Worm (Caenorhabditis elegans) whole organism, L3 larva: Measurements from ENCODE around the gene lec-4.

Experiments used
- eor-1 ChIP-seq, 2 experiments: fragments of 150-350 bp; optimal IDR thresholded peaks; 2 replicates each; lab custom pipeline; 2014 to 2018; ENCODE audit warnings: missing biosample characterization in 2 of 2, missing genetic modification characterization in 2 of 2
- fkh-10 ChIP-seq: sonication (generic microtip); optimal IDR thresholded peaks from 2 replicates; lab custom pipeline; 2017; ENCODE audit warnings: missing biosample characterization, missing genetic modification reagents, missing genetic modification characterization
- lin-39 ChIP-seq: fragments of 150-350 bp; optimal IDR thresholded peaks from 2 replicates; lab custom pipeline; 2018; ENCODE audit warnings: missing biosample characterization, missing genetic modification reagents, missing genetic modification characterization
- nhr-11 ChIP-seq: fragments of 150-350 bp; optimal IDR thresholded peaks from 2 replicates; lab custom pipeline; 2014; ENCODE audit warnings: missing biosample characterization, missing genetic modification characterization
- nhr-23 ChIP-seq: fragments of 150-350 bp; optimal IDR thresholded peaks from 2 replicates; lab custom pipeline; 2014; ENCODE audit warnings: missing biosample characterization, missing genetic modification reagents, missing genetic modification characterization
- skn-1 ChIP-seq: fragments of 150-350 bp; optimal IDR thresholded peaks from 2 replicates; lab custom pipeline; 2014; ENCODE audit warnings: missing biosample characterization, missing genetic modification characterization
- snpc-4 ChIP-seq: fragments of 150-350 bp; optimal IDR thresholded peaks from 2 replicates; lab custom pipeline; 2014; ENCODE audit warnings: missing biosample characterization, missing genetic modification characterization

- TF ChIP-seq nhr-11 (tag; lab: Kevin White, UChicago) = no peak
- no peak for TF ChIP-seq eor-1 (tag; optimal IDR thresholded peaks at IDR 0.05; lab: Kevin White, UChicago)
- no peak for TF ChIP-seq lin-39 (tag; lab: Kevin White, UChicago)
- TF ChIP-seq snpc-4 = no peak
- no peak for TF ChIP-seq nhr-23 (tag; lab: Kevin White, UChicago)
- TF ChIP-seq fkh-10 (GFP tag; lab: Kevin White, UChicago) = no peak
- no peak for TF ChIP-seq skn-1 (tag; lab: Kevin White, UChicago)
These were observed 48.9 kb upstream of the lec-4 start, which contains the start of gene amx-1 for ce11 chrIII:3821969-3822453.
